Worm (Caenorhabditis elegans): Measurements from ENCODE around the gene ZK666.2.

DNA sequence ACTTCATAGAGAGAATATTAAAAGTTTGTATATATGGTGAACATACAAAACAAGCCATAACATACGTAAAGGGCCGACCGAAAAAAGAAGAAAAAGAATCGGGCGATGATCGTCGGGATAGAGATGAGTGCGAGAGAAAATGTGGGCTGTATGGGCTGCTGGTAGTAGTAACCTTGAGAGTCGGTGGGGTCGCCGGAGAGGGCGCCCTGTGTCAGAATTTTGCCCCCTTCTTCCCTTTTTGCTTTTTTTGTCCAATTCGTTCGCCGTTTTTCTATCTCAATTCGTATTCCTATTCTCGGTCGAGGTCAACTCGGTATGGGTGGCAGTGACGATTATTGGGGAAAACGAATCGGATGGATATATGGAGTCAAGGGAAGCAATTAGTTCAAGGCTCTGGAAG is 34.3 kb upstream of the ZK666.2 start:
- TF ChIP-seq jun-1 (tag; optimal IDR thresholded peaks at IDR 0.05) (no peak), spr-1 (tag; optimal IDR thresholded peaks at IDR 0.05) (no peak), lin-13 (GFP tag; optimal IDR thresholded peaks at IDR 0.05) (no peak), lin-29 (GFP tag; IDR thresholded peaks at IDR 0.05) (no peak), ceh-28 (tag; optimal IDR thresholded peaks at IDR 0.05) (no peak), hlh-30 (tag; optimal IDR thresholded peaks at IDR 0.05; ENCODE audit: insufficient read depth) (no peak), lin-39 (tag; optimal IDR thresholded peaks at IDR 0.05) (no peak), snpc-4 (tag; optimal IDR thresholded peaks at IDR 0.05) (no peak), dpl-1 (GFP tag; optimal IDR thresholded peaks at IDR 0.05) (no peak), lir-3 (tag; optimal IDR thresholded peaks at IDR 0.05) (no peak), fos-1 (tag; optimal IDR thresholded peaks at IDR 0.05) (no peak), nhr-76 (tag; optimal IDR thresholded peaks at IDR 0.05) (no peak), daf-12 (tag; optimal IDR thresholded peaks at IDR 0.05) (no peak)

Data from whole organism, L4 larva.